Worm (Caenorhabditis elegans) whole organism, mixed stage, embryonic: ENCODE measurements around the gene unc-52.

Experiments used
- ceh-43 ChIP-seq: fragments of 200-800 bp; sonication (Bioruptor generic); optimal IDR thresholded peaks from 2 replicates; lab custom pipeline; 2018; ENCODE audit warnings: mild to moderate bottlenecking, missing genetic modification characterization, moderate library complexity, missing compliant biosample characterization
- elt-1 ChIP-seq: sonication (generic microtip); optimal IDR thresholded peaks from 2 replicates; lab custom pipeline; 2017; ENCODE audit warnings: missing genetic modification characterization, mild to moderate bottlenecking, missing compliant biosample characterization, antibody characterized with exemption, moderate library complexity, borderline replicate concordance; ENCODE audit not compliant: insufficient read depth
- lin-13 ChIP-seq: fragments of 150-350 bp; optimal IDR thresholded peaks from 2 replicates; lab custom pipeline; 2014; ENCODE audit warnings: missing biosample characterization, missing genetic modification characterization
- lsy-2 ChIP-seq: fragments of 150-350 bp; optimal IDR thresholded peaks from 2 replicates; lab custom pipeline; 2014; ENCODE audit warnings: missing biosample characterization, missing genetic modification characterization
- nhr-237 ChIP-seq: fragments of 150-350 bp; optimal IDR thresholded peaks from 2 replicates; lab custom pipeline; 2014; ENCODE audit warnings: missing biosample characterization, missing genetic modification characterization
- nhr-76 ChIP-seq: sonication (generic microtip); optimal IDR thresholded peaks from 2 replicates; lab custom pipeline; 2017; ENCODE audit warnings: missing biosample characterization, missing genetic modification characterization
- pha-4 ChIP-seq: fragments of 150-350 bp; optimal IDR thresholded peaks from 2 replicates; lab custom pipeline; 2018; ENCODE audit warnings: missing biosample characterization, missing genetic modification reagents, missing genetic modification characterization
- sem-2 ChIP-seq: fragments of 200-800 bp; sonication (Bioruptor generic); optimal IDR thresholded peaks from 2 replicates; lab custom pipeline; 2018; ENCODE audit warnings: mild to moderate bottlenecking, missing genetic modification characterization, missing compliant biosample characterization
- sptf-1 ChIP-seq: sonication (generic microtip); optimal IDR thresholded peaks from 2 replicates; lab custom pipeline; 2017; ENCODE audit warnings: mild to moderate bottlenecking, missing genetic modification characterization, moderate library complexity, missing compliant biosample characterization
- unc-39 ChIP-seq: fragments of 150-350 bp; optimal IDR thresholded peaks from 2 replicates; lab custom pipeline; 2014; ENCODE audit warnings: missing biosample characterization, missing genetic modification characterization
- unc-62 ChIP-seq: fragments of 150-350 bp; optimal IDR thresholded peaks from 2 replicates; lab custom pipeline; 2014; ENCODE audit warnings: missing biosample characterization, missing genetic modification reagents, missing genetic modification characterization
- zip-8 ChIP-seq: fragments of 150-350 bp; optimal IDR thresholded peaks from 2 replicates; lab custom pipeline; 2014; ENCODE audit warnings: missing biosample characterization, missing genetic modification characterization

DNA sequence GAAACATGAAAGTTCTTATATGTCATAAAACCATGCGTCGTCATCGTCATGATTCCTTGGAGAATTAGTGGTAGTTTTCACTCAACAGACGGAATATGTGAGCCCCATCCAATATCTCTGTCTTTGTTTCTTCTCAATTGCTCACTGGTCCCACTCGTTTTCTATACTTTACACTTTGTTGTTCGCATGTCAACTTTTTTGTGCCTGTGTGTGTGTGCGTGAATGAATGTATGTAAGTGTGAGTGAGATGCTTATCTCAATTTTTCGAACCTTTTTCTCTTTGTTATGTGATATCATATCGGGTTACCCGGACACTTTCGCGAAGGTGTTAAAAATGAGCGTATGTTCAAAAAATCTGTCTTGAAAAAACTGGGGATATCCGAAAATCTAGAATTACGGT, 12.2 kb downstream of the unc-52 start:
- TF ChIP-seq lin-13 (tag; lab: Kevin White, UChicago) (no peak), elt-1 (no peak), nhr-237 (no peak), pha-4 (tag; lab: Kevin White, UChicago) (no peak), sptf-1 (tag; lab: Kevin White, UChicago) (no peak), ceh-43 (GFP tag; lab: Kevin White, UChicago) (no peak), sem-2 (no peak), nhr-76 (no peak), zip-8 (no peak), lsy-2 (no peak), unc-39 (tag; lab: Kevin White, UChicago) (no peak), unc-62 (GFP tag; lab: Kevin White, UChicago) (no peak)
